Worm (Caenorhabditis elegans) whole organism, L1 larva: Measurements from ENCODE around the gene chpf-2.
A peak's percentile ranks its signal among the peaks of the same experiment; 100 is the strongest.
"Not testable (repeated sequence)": the region's sequence is repeated elsewhere in the genome, so short reads cannot be mapped to it uniquely, and the experiment has no call there.

Experiments used
- C34B4.2 ChIP-seq: sonication (generic microtip); optimal IDR thresholded peaks from 2 replicates; lab custom pipeline; 2017; ENCODE audit warnings: mild to moderate bottlenecking, missing genetic modification characterization, missing compliant biosample characterization
- alr-1 ChIP-seq: fragments of 200-800 bp; sonication (Bioruptor generic); optimal IDR thresholded peaks from 2 replicates; lab custom pipeline; 2018; ENCODE audit warnings: borderline replicate concordance, mild to moderate bottlenecking, missing genetic modification characterization, missing compliant biosample characterization
- ama-1 ChIP-seq: fragments of 150-350 bp; optimal IDR thresholded peaks from 2 replicates; lab custom pipeline; 2014
- ceh-8 ChIP-seq: fragments of 200-800 bp; sonication (Bioruptor generic); optimal IDR thresholded peaks from 2 replicates; lab custom pipeline; 2018; ENCODE audit warnings: mild to moderate bottlenecking, missing genetic modification characterization, moderate library complexity, missing compliant biosample characterization
- ceh-88 ChIP-seq: fragments of 200-800 bp; sonication (Bioruptor generic); IDR thresholded peaks from 2 replicates; pipeline ENCODE4 v1.3.6; 2022; ENCODE audit warnings: missing genetic modification characterization, missing compliant biosample characterization
- ceh-90 ChIP-seq: sonication (generic microtip); optimal IDR thresholded peaks from 2 replicates; lab custom pipeline; 2016; ENCODE audit warnings: missing genetic modification characterization, missing compliant biosample characterization
- ces-1 ChIP-seq: fragments of 150-350 bp; optimal IDR thresholded peaks from 2 replicates; lab custom pipeline; 2014; ENCODE audit warnings: missing biosample characterization, missing genetic modification reagents, missing genetic modification characterization
- efl-1 ChIP-seq, 4 experiments: fragments of 150-350 bp; optimal IDR thresholded peaks in 3 of 4; peaks in 1 of 4; 1 replicate in 1 of 4; 2 replicates in 3 of 4; lab custom pipeline; 2014; ENCODE audit warnings: missing biosample characterization in 2 of 4, missing genetic modification characterization in 2 of 4, missing genetic modification reagents in 2 of 4
- efl-3 ChIP-seq: fragments of 200-800 bp; sonication (Bioruptor generic); optimal IDR thresholded peaks from 2 replicates; lab custom pipeline; 2018; ENCODE audit warnings: mild to moderate bottlenecking, missing genetic modification characterization, missing compliant biosample characterization
- elt-3 ChIP-seq, 6 experiments: fragments of 150-350 bp in 1 of 6; sonication (generic microtip); optimal IDR thresholded peaks; 2 replicates each; lab custom pipeline; 2017 to 2018; ENCODE audit warnings: missing biosample characterization in 6 of 6, missing genetic modification characterization in 6 of 6, inconsistent platforms in 1 of 6
- fkh-10 ChIP-seq: sonication (generic microtip); optimal IDR thresholded peaks from 2 replicates; lab custom pipeline; 2017; ENCODE audit warnings: missing biosample characterization, missing genetic modification reagents, missing genetic modification characterization
- fkh-4 ChIP-seq: sonication (generic microtip); optimal IDR thresholded peaks from 2 replicates; lab custom pipeline; 2016; ENCODE audit warnings: missing compliant biosample characterization, missing genetic modification characterization, borderline replicate concordance
- fkh-8 ChIP-seq: sonication (generic microtip); optimal IDR thresholded peaks from 2 replicates; lab custom pipeline; 2016; ENCODE audit warnings: mild to moderate bottlenecking, missing genetic modification characterization, missing compliant biosample characterization
- grh-1 ChIP-seq: fragments of 200-800 bp; sonication (Bioruptor generic); IDR thresholded peaks from 2 replicates; pipeline ENCODE4 v1.3.6; 2022; ENCODE audit warnings: missing genetic modification reagents, missing genetic modification characterization, missing compliant biosample characterization
- hlh-4 ChIP-seq: sonication (generic microtip); optimal IDR thresholded peaks from 2 replicates; lab custom pipeline; 2016; ENCODE audit warnings: mild to moderate bottlenecking, missing genetic modification characterization, missing compliant biosample characterization
- lin-13 ChIP-seq: fragments of 150-350 bp; optimal IDR thresholded peaks from 2 replicates; lab custom pipeline; 2014; ENCODE audit warnings: missing biosample characterization, missing genetic modification reagents, missing genetic modification characterization
- lin-39 ChIP-seq: fragments of 150-350 bp; optimal IDR thresholded peaks from 2 replicates; lab custom pipeline; 2014; ENCODE audit warnings: missing biosample characterization, missing genetic modification reagents, missing genetic modification characterization
- lir-3 ChIP-seq: sonication (generic microtip); optimal IDR thresholded peaks from 2 replicates; lab custom pipeline; 2016; ENCODE audit warnings: mild to moderate bottlenecking, missing genetic modification characterization, moderate library complexity, missing compliant biosample characterization; ENCODE audit not compliant: poor library complexity
- lsy-2 ChIP-seq, 2 experiments: fragments of 150-350 bp; optimal IDR thresholded peaks; 2 replicates each; lab custom pipeline; 2014; ENCODE audit warnings: missing biosample characterization in 2 of 2, missing genetic modification characterization in 2 of 2
- mdl-1 ChIP-seq, 2 experiments: fragments of 150-350 bp; optimal IDR thresholded peaks; 2 replicates each; lab custom pipeline; 2014 to 2017; ENCODE audit warnings: missing biosample characterization in 2 of 2, missing genetic modification characterization in 2 of 2, inconsistent platforms in 1 of 2
- mef-2 ChIP-seq: fragments of 150-350 bp; optimal IDR thresholded peaks from 2 replicates; lab custom pipeline; 2014; ENCODE audit warnings: missing biosample characterization, missing genetic modification characterization
- mep-1 ChIP-seq: fragments of 150-350 bp; optimal IDR thresholded peaks from 2 replicates; lab custom pipeline; 2014; ENCODE audit warnings: missing biosample characterization, missing genetic modification characterization
- nhr-12 ChIP-seq: sonication (generic microtip); optimal IDR thresholded peaks from 2 replicates; lab custom pipeline; 2017; ENCODE audit warnings: missing biosample characterization, missing genetic modification characterization
- nhr-19 ChIP-seq: fragments of 200-800 bp; sonication (Bioruptor generic); conservative IDR thresholded peaks from 2 replicates; pipeline ENCODE4 v1.3.6; 2022; ENCODE audit warnings: missing genetic modification characterization, missing compliant biosample characterization
- nhr-237 ChIP-seq: fragments of 150-350 bp; optimal IDR thresholded peaks from 2 replicates; lab custom pipeline; 2014; ENCODE audit warnings: missing biosample characterization, missing genetic modification characterization
- nhr-47 ChIP-seq: sonication (generic microtip); optimal IDR thresholded peaks from 2 replicates; lab custom pipeline; 2016; ENCODE audit warnings: mild to moderate bottlenecking, missing genetic modification characterization, moderate library complexity, missing compliant biosample characterization
- pax-3 ChIP-seq: fragments of 200-800 bp; sonication (Bioruptor generic); optimal IDR thresholded peaks from 2 replicates; lab custom pipeline; 2018; ENCODE audit warnings: mild to moderate bottlenecking, missing genetic modification characterization, moderate library complexity, missing compliant biosample characterization
- skn-1 ChIP-seq: fragments of 150-350 bp; optimal IDR thresholded peaks from 2 replicates; lab custom pipeline; 2014; ENCODE audit warnings: missing biosample characterization, missing genetic modification characterization
- snpc-4 ChIP-seq: fragments of 150-350 bp; optimal IDR thresholded peaks from 2 replicates; lab custom pipeline; 2014; ENCODE audit warnings: missing biosample characterization, missing genetic modification characterization
- snu-23 ChIP-seq: sonication (generic microtip); optimal IDR thresholded peaks from 2 replicates; lab custom pipeline; 2016; ENCODE audit warnings: missing genetic modification characterization, missing compliant biosample characterization
- sptf-1 ChIP-seq: fragments of 150-350 bp; optimal IDR thresholded peaks from 2 replicates; lab custom pipeline; 2014; ENCODE audit warnings: missing biosample characterization, missing genetic modification characterization
- swsn-7 ChIP-seq: sonication (generic microtip); optimal IDR thresholded peaks from 2 replicates; lab custom pipeline; 2016; ENCODE audit warnings: missing genetic modification characterization, missing compliant biosample characterization
- unc-130 ChIP-seq: fragments of 150-350 bp; optimal IDR thresholded peaks from 2 replicates; lab custom pipeline; 2017; ENCODE audit warnings: missing biosample characterization, missing genetic modification characterization, inconsistent platforms
- unc-98 ChIP-seq: fragments of 200-800 bp; sonication (Bioruptor generic); IDR thresholded peaks from 2 replicates; pipeline ENCODE4 v1.3.6; 2022; ENCODE audit warnings: missing genetic modification characterization, missing compliant biosample characterization
- zip-4 ChIP-seq: fragments of 200-800 bp; sonication (Bioruptor generic); optimal IDR thresholded peaks from 2 replicates; lab custom pipeline; 2018; ENCODE audit warnings: mild to moderate bottlenecking, missing genetic modification characterization, moderate library complexity, missing compliant biosample characterization
- ztf-11 ChIP-seq, 2 experiments: sonication (generic microtip); optimal IDR thresholded peaks; 2 replicates each; lab custom pipeline; 2016 to 2017; ENCODE audit warnings: missing genetic modification characterization in 2 of 2, missing biosample characterization in 1 of 2, missing compliant biosample characterization in 1 of 2

The chpf-2 gene

ce11 chrV:3064418-3064817 lies 25.2 kb upstream of the chpf-2 start, which contains the start of gene srt-16:
srt-16 (minus strand) TSS chrV:3064518.
- not testable (repeated sequence) for TF ChIP-seq sptf-1 (tag; lab: Kevin White, UChicago); zip-4 (GFP tag; lab: Kevin White, UChicago); fkh-4 (tag; lab: Kevin White, UChicago)

ce11 chrV:3062078-3062477 lies 22.9 kb upstream of the chpf-2 start, which contains the start of gene srt-15:
srt-15 (minus strand) TSS chrV:3062178.
- TF ChIP-seq ceh-8 (GFP tag; lab: Kevin White, UChicago): no peak
- TF ChIP-seq lsy-2 (tag; optimal IDR thresholded peaks at IDR 0.05; lab: Kevin White, UChicago): no peak
- TF ChIP-seq ztf-11 (tag; optimal IDR thresholded peaks at IDR 0.05; lab: Kevin White, UChicago): no peak
- TF ChIP-seq, all 84 proteins: peak for 0

- TF ChIP-seq unc-130 (tag; lab: Kevin White, UChicago) (no peak), hlh-4 (tag; lab: Kevin White, UChicago) (no peak), skn-1 (tag; lab: Kevin White, UChicago) (no peak), mep-1 (tag; lab: Kevin White, UChicago) (no peak), fkh-10 (GFP tag; lab: Kevin White, UChicago) (no peak), nhr-12 (tag; lab: Kevin White, UChicago) (no peak), nhr-237 (tag; lab: Kevin White, UChicago) (no peak), mef-2 (tag; lab: Kevin White, UChicago) (no peak), mdl-1 (tag; optimal IDR thresholded peaks at IDR 0.05; lab: Kevin White, UChicago) (no peak), snpc-4 (tag; lab: Kevin White, UChicago) (no peak), ceh-90 (tag; lab: Kevin White, UChicago) (no peak), ceh-88 (GFP tag; lab: Robert Waterston, UW) (no peak), nhr-47 (tag; lab: Kevin White, UChicago) (no peak), swsn-7 (no peak), grh-1 (GFP tag; lab: Robert Waterston, UW) (no peak), nhr-19 (GFP tag; lab: Robert Waterston, UW) (no peak), lir-3 (tag; lab: Kevin White, UChicago) (no peak), pax-3 (tag; lab: Kevin White, UChicago) (no peak), alr-1 (no peak)
Observed at ce11 chrV:3058996-3059395, 19.8 kb upstream of the chpf-2 start, which contains the start of gene str-244. str-244 (minus strand) TSS chrV:3059096.

- no peak for TF ChIP-seq efl-3
- TF ChIP-seq efl-1 (optimal IDR thresholded peaks at IDR 0.05; lab: Kevin White, UChicago): no peak
- peak in 1 of 2 experiments; percentile 18 for TF ChIP-seq efl-1 (GFP tag; optimal IDR thresholded peaks at IDR 0.05 in 1 of 2; lab: Kevin White, UChicago)
- no peak for TF ChIP-seq mdl-1 (tag; optimal IDR thresholded peaks at IDR 0.05; lab: Kevin White, UChicago)
Observed at ce11 chrV:3054254-3054653, 15.1 kb upstream of the chpf-2 start, which contains the start of gene C50H11.8. C50H11.8 (plus strand) TSS chrV:3054554.

ce11 chrV:3046364-3046763 lies 7.2 kb upstream of the chpf-2 start:
- TF ChIP-seq ztf-11 (tag; optimal IDR thresholded peaks at IDR 0.05; lab: Kevin White, UChicago) (no peak), lin-13 (GFP tag; lab: Kevin White, UChicago) (no peak), C34B4.2 (tag; lab: Kevin White, UChicago) (no peak), elt-3 (tag; optimal IDR thresholded peaks at IDR 0.05; lab: Kevin White, UChicago) (no peak), unc-98 (no peak), nhr-12 (tag; lab: Kevin White, UChicago) (no peak), snu-23 (no peak), efl-3 (no peak), ceh-8 (GFP tag; lab: Kevin White, UChicago) (no peak), lin-39 (tag; lab: Kevin White, UChicago) (no peak), fkh-8 (no peak), ama-1 (no peak), mdl-1 (tag; optimal IDR thresholded peaks at IDR 0.05; lab: Kevin White, UChicago) (no peak), ces-1 (no peak)
- TF ChIP-seq, all 84 proteins: peak for 0
